Fruit fly (Drosophila melanogaster) whole organism, embryonic: ENCODE data around the gene mRpS31.

Source experiments
- B-H2 ChIP-seq: fragments of 200-800 bp; sonication (Bioruptor generic); optimal IDR thresholded peaks from 2 replicates; lab custom pipeline; 2018; ENCODE audit warnings: missing biosample characterization, mild to moderate bottlenecking, missing genetic modification characterization
- Bdp1 ChIP-seq: fragments of 200-800 bp; sonication (Bioruptor generic); optimal IDR thresholded peaks from 3 replicates; lab custom pipeline; 2016; ENCODE audit warnings: missing biosample characterization, missing genetic modification characterization
- Blimp-1 ChIP-seq: fragments of 200-800 bp; sonication (Bioruptor generic); optimal IDR thresholded peaks from 3 replicates; lab custom pipeline; 2018; ENCODE audit warnings: missing biosample characterization, missing genetic modification characterization, mild to moderate bottlenecking, moderate library complexity, missing genetic modification reagents
- CG10147 ChIP-seq: fragments of 200-800 bp; sonication (Bioruptor generic); optimal IDR thresholded peaks from 2 replicates; lab custom pipeline; 2019; ENCODE audit warnings: missing biosample characterization, mild to moderate bottlenecking, missing genetic modification characterization, moderate library complexity
- CG12769 ChIP-seq: fragments of 200-800 bp; sonication (Bioruptor generic); optimal IDR thresholded peaks from 2 replicates; lab custom pipeline; 2019; ENCODE audit warnings: missing biosample characterization, mild to moderate bottlenecking, missing genetic modification characterization, moderate library complexity
- CG12942 ChIP-seq: fragments of 200-800 bp; sonication (Bioruptor generic); optimal IDR thresholded peaks from 3 replicates; lab custom pipeline; 2016; ENCODE audit warnings: missing biosample characterization, missing genetic modification characterization
- CG13424 ChIP-seq: fragments of 200-800 bp; sonication (Bioruptor generic); optimal IDR thresholded peaks from 2 replicates; lab custom pipeline; 2019; ENCODE audit warnings: missing biosample characterization, mild to moderate bottlenecking, missing genetic modification characterization, moderate library complexity
- CG14050 ChIP-seq: fragments of 200-800 bp; sonication (Bioruptor generic); IDR thresholded peaks from 3 replicates; pipeline ENCODE4 v1.3.6; 2022; ENCODE audit warnings: missing biosample characterization, missing genetic modification characterization
- CG14860 ChIP-seq: fragments of 200-800 bp; sonication (Bioruptor generic); IDR thresholded peaks from 3 replicates; pipeline ENCODE4 v1.3.6; 2022; ENCODE audit warnings: missing biosample characterization, missing genetic modification characterization; ENCODE audit not compliant: partially characterized antibody
- CG16863 ChIP-seq: fragments of 200-800 bp; sonication (Bioruptor generic); optimal IDR thresholded peaks from 3 replicates; lab custom pipeline; 2016; ENCODE audit warnings: missing biosample characterization, missing genetic modification characterization
- CG17328 ChIP-seq: fragments of 200-800 bp; sonication (Bioruptor generic); IDR thresholded peaks from 2 replicates; pipeline ENCODE4 v1.3.6; 2022; ENCODE audit warnings: missing biosample characterization, missing genetic modification characterization
- CG31365 ChIP-seq: fragments of 200-800 bp; sonication (Bioruptor generic); optimal IDR thresholded peaks from 2 replicates; lab custom pipeline; 2018; ENCODE audit warnings: missing biosample characterization, mild to moderate bottlenecking, missing genetic modification characterization
- CG42726 ChIP-seq: fragments of 200-800 bp; sonication (Bioruptor generic); IDR thresholded peaks from 2 replicates; pipeline ENCODE4 v1.3.6; 2022; ENCODE audit warnings: missing biosample characterization, missing genetic modification characterization; ENCODE audit not compliant: partially characterized antibody
- CG4424 ChIP-seq: fragments of 200-800 bp; sonication (Bioruptor generic); optimal IDR thresholded peaks from 3 replicates; lab custom pipeline; 2016; ENCODE audit warnings: missing biosample characterization, missing genetic modification characterization
- CG5180 ChIP-seq: fragments of 200-800 bp; sonication (Bioruptor generic); optimal IDR thresholded peaks from 3 replicates; lab custom pipeline; 2017; ENCODE audit warnings: missing biosample characterization, missing genetic modification characterization, mild to moderate bottlenecking, moderate library complexity, missing genetic modification reagents
- CG6254 ChIP-seq: fragments of 200-800 bp; sonication (Bioruptor generic); optimal IDR thresholded peaks from 3 replicates; lab custom pipeline; 2017; ENCODE audit warnings: mild to moderate bottlenecking, missing biosample characterization, missing genetic modification reagents, missing genetic modification characterization
- CG7745 ChIP-seq: fragments of 200-800 bp; sonication (Bioruptor generic); optimal IDR thresholded peaks from 2 replicates; lab custom pipeline; 2018; ENCODE audit warnings: missing biosample characterization, mild to moderate bottlenecking, missing genetic modification characterization, moderate library complexity
- CG8281 ChIP-seq: fragments of 200-800 bp; sonication (Bioruptor generic); optimal IDR thresholded peaks from 2 replicates; lab custom pipeline; 2018; ENCODE audit warnings: missing biosample characterization, mild to moderate bottlenecking, missing genetic modification characterization, moderate library complexity
- CG8944 ChIP-seq: fragments of 200-800 bp; sonication (Bioruptor generic); optimal IDR thresholded peaks from 3 replicates; lab custom pipeline; 2016; ENCODE audit warnings: missing biosample characterization, missing genetic modification characterization
- CTCF ChIP-seq: fragments of 200-800 bp; sonication (Bioruptor generic); optimal IDR thresholded peaks from 2 replicates; lab custom pipeline; 2017; ENCODE audit warnings: missing biosample characterization, mild to moderate bottlenecking, missing genetic modification characterization, moderate library complexity
- Chrac-16 ChIP-seq: fragments of 200-800 bp; sonication (Bioruptor generic); optimal IDR thresholded peaks from 3 replicates; lab custom pipeline; 2016; ENCODE audit warnings: missing biosample characterization, missing genetic modification characterization
- D ChIP-seq, 2 experiments: fragments of 200-800 bp in 1 of 2; fragments of >200 bp in 1 of 2; sonication (Bioruptor generic) in 1 of 2; optimal IDR thresholded peaks; 2 replicates in 1 of 2; 3 replicates in 1 of 2; lab custom pipeline; 2017; ENCODE audit warnings: mild to moderate bottlenecking in 1 of 2, missing biosample characterization in 1 of 2, missing genetic modification characterization in 1 of 2, missing genetic modification reagents in 1 of 2
- Drgx ChIP-seq: fragments of 200-800 bp; sonication (Bioruptor generic); IDR thresholded peaks from 2 replicates; pipeline ENCODE4 v1.3.6; 2022; ENCODE audit warnings: missing biosample characterization, missing genetic modification characterization
- H2.0 ChIP-seq: fragments of 200-800 bp; sonication (Bioruptor generic); IDR thresholded peaks from 2 replicates; pipeline ENCODE4 v1.3.6; 2022; ENCODE audit warnings: missing biosample characterization, missing genetic modification characterization
- Hey ChIP-seq: fragments of 200-800 bp; sonication (Bioruptor generic); optimal IDR thresholded peaks from 3 replicates; lab custom pipeline; 2018; ENCODE audit warnings: missing biosample characterization, mild to moderate bottlenecking, missing genetic modification characterization
- Hr78 ChIP-seq, 2 experiments: fragments of 200-800 bp in 1 of 2; fragments of >200 bp in 1 of 2; sonication (Bioruptor generic) in 1 of 2; optimal IDR thresholded peaks; 2 replicates each; lab custom pipeline; 2017 to 2019; ENCODE audit warnings: missing biosample characterization in 2 of 2, missing genetic modification characterization in 2 of 2, mild to moderate bottlenecking in 1 of 2, moderate library complexity in 1 of 2
- Mes4 ChIP-seq: fragments of 200-800 bp; sonication (Bioruptor generic); optimal IDR thresholded peaks from 2 replicates; lab custom pipeline; 2016; ENCODE audit warnings: missing biosample characterization, missing genetic modification characterization
- Nf-YC ChIP-seq: fragments of 200-800 bp; optimal IDR thresholded peaks from 3 replicates; lab custom pipeline; 2019; ENCODE audit warnings: missing biosample characterization, mild to moderate bottlenecking, missing genetic modification characterization, moderate library complexity
- Rfx ChIP-seq: fragments of 200-800 bp; sonication (Bioruptor generic); IDR thresholded peaks from 2 replicates; pipeline ENCODE4 v1.3.6; 2022; ENCODE audit warnings: missing biosample characterization, missing genetic modification characterization
- amos ChIP-seq: fragments of 200-800 bp; sonication (Bioruptor generic); IDR thresholded peaks from 2 replicates; pipeline ENCODE4 v1.3.6; 2022; ENCODE audit warnings: missing biosample characterization, missing genetic modification characterization; ENCODE audit not compliant: partially characterized antibody
- ato ChIP-seq: fragments of 200-800 bp; sonication (Bioruptor generic); IDR thresholded peaks from 2 replicates; pipeline ENCODE4 v1.3.6; 2022; ENCODE audit warnings: missing biosample characterization, missing genetic modification characterization; ENCODE audit not compliant: partially characterized antibody
- az2 ChIP-seq: fragments of 200-800 bp; sonication (Bioruptor generic); optimal IDR thresholded peaks from 3 replicates; lab custom pipeline; 2016; ENCODE audit warnings: missing biosample characterization, missing genetic modification characterization
- bsh ChIP-seq, 2 experiments: fragments of 200-800 bp; sonication (Bioruptor generic); optimal IDR thresholded peaks; 2 replicates each; lab custom pipeline; 2017 to 2018; ENCODE audit warnings: mild to moderate bottlenecking in 2 of 2, missing biosample characterization in 2 of 2, missing genetic modification characterization in 2 of 2, moderate library complexity in 1 of 2
- croc ChIP-seq: fragments of 200-800 bp; sonication (Bioruptor generic); conservative IDR thresholded peaks from 3 replicates; pipeline ENCODE4 v1.3.6; 2022; ENCODE audit warnings: missing biosample characterization, missing genetic modification characterization
- ftz-f1 ChIP-seq: fragments of 200-800 bp; sonication (Bioruptor generic); optimal IDR thresholded peaks from 2 replicates; lab custom pipeline; 2016; ENCODE audit warnings: missing biosample characterization, missing genetic modification characterization
- ind ChIP-seq: fragments of 200-800 bp; sonication (Bioruptor generic); optimal IDR thresholded peaks from 3 replicates; lab custom pipeline; 2016; ENCODE audit warnings: missing biosample characterization, missing genetic modification characterization
- jing ChIP-seq: fragments of 200-800 bp; sonication (Bioruptor generic); optimal IDR thresholded peaks from 2 replicates; lab custom pipeline; 2018; ENCODE audit warnings: missing biosample characterization, mild to moderate bottlenecking, missing genetic modification characterization
- klu ChIP-seq: fragments of 200-800 bp; sonication (Bioruptor generic); IDR thresholded peaks from 2 replicates; pipeline ENCODE4 v1.3.6; 2022; ENCODE audit warnings: missing biosample characterization, missing genetic modification characterization
- kni ChIP-seq: fragments of 200-800 bp; sonication (Bioruptor generic); optimal IDR thresholded peaks from 3 replicates; lab custom pipeline; 2017; ENCODE audit warnings: mild to moderate bottlenecking, missing biosample characterization, missing genetic modification reagents, missing genetic modification characterization
- nau ChIP-seq: fragments of 200-800 bp; sonication (Bioruptor generic); optimal IDR thresholded peaks from 3 replicates; lab custom pipeline; 2017; ENCODE audit warnings: missing biosample characterization, mild to moderate bottlenecking, missing genetic modification characterization, missing genetic modification reagents
- org-1 ChIP-seq: fragments of 200-800 bp; sonication (Bioruptor generic); optimal IDR thresholded peaks from 2 replicates; lab custom pipeline; 2017; ENCODE audit warnings: missing biosample characterization, missing genetic modification characterization
- sima ChIP-seq: fragments of 200-800 bp; sonication (Bioruptor generic); optimal IDR thresholded peaks from 2 replicates; lab custom pipeline; 2016; ENCODE audit warnings: missing biosample characterization, missing genetic modification characterization
- stc ChIP-seq: fragments of 200-800 bp; sonication (Bioruptor generic); IDR thresholded peaks from 2 replicates; pipeline ENCODE4 v1.3.6; 2022; ENCODE audit warnings: missing biosample characterization, missing genetic modification characterization
- tap ChIP-seq: fragments of 200-800 bp; optimal IDR thresholded peaks from 3 replicates; lab custom pipeline; 2019; ENCODE audit warnings: missing biosample characterization, mild to moderate bottlenecking, missing genetic modification characterization, moderate library complexity
- vfl ChIP-seq: fragments of 200-800 bp; sonication (Bioruptor generic); optimal IDR thresholded peaks from 2 replicates; lab custom pipeline; 2016; ENCODE audit warnings: missing biosample characterization, missing genetic modification characterization
- wor ChIP-seq: fragments of 200-800 bp; sonication (Bioruptor generic); IDR thresholded peaks from 2 replicates; pipeline ENCODE4 v1.3.6; 2022; ENCODE audit warnings: missing biosample characterization, missing genetic modification characterization
- yki ChIP-seq: fragments of >200 bp; optimal IDR thresholded peaks from 3 replicates; lab custom pipeline; 2018
- zen ChIP-seq: fragments of 200-800 bp; sonication (Bioruptor generic); optimal IDR thresholded peaks from 3 replicates; lab custom pipeline; 2018; ENCODE audit warnings: missing biosample characterization, mild to moderate bottlenecking, missing genetic modification characterization, moderate library complexity

The mRpS31 gene

dm6 chr3L:16049955-16050886 lies 45.2 kb downstream of the mRpS31 start (continued):
- TF ChIP-seq CG5180 (peak; percentile 40), croc (GFP tag; lab: Robert Waterston, UW) (no peak), vfl (GFP tag; lab: Kevin White, UChicago) (peak; percentile 30), CG17328 (no peak), CG14050 (no peak), Nf-YC (tag; lab: Kevin White, UChicago) (peak; percentile 44), CG13424 (tag; lab: Kevin White, UChicago) (peak; percentile 5), org-1 (GFP tag; lab: Kevin White, UChicago) (peak; percentile 17), tap (peak; percentile 16), nau (GFP tag; lab: Kevin White, UChicago) (peak; percentile 53), CG7745 (tag; lab: Kevin White, UChicago) (peak; percentile 22), Rfx (peak; percentile 43; the same call in 1 of the 2 replicates), jing (GFP tag; lab: Kevin White, UChicago) (no peak), bsh (GFP tag; optimal IDR thresholded peaks at IDR 0.05; lab: Kevin White, UChicago) (peak; percentile 19 to 57), stc (GFP tag; lab: Robert Waterston, UW) (no peak), Chrac-16 (GFP tag; lab: Kevin White, UChicago) (no peak), CG8944 (no peak), klu (no peak), CTCF (no peak), B-H2 (GFP tag; lab: Kevin White, UChicago) (peak; percentile 63), Blimp-1 (GFP tag; lab: Kevin White, UChicago) (no peak), ato (no peak), CG14860 (GFP tag; lab: Robert Waterston, UW) (no peak), kni (peak; percentile 73), amos (GFP tag; lab: Robert Waterston, UW) (no peak), CG12769 (tag; lab: Kevin White, UChicago) (peak; percentile 68), zen (peak; percentile 29), ftz-f1 (GFP tag; lab: Kevin White, UChicago) (no peak), CG12942 (no peak), wor (GFP tag; lab: Robert Waterston, UW) (no peak), sima (GFP tag; lab: Kevin White, UChicago) (no peak), Drgx (peak; percentile 53), CG31365 (tag; lab: Kevin White, UChicago) (peak; percentile 37), CG10147 (GFP tag; lab: Kevin White, UChicago) (peak; percentile 27), H2.0 (GFP tag; lab: Robert Waterston, UW) (no peak), ind (GFP tag; lab: Kevin White, UChicago) (no peak), CG6254 (peak; percentile 19), Bdp1 (no peak), Mes4 (GFP tag; lab: Kevin White, UChicago) (no peak), Hr78 (GFP tag; optimal IDR thresholded peaks at IDR 0.05; lab: Kevin White, UChicago) (no peak), yki (peak; percentile 51), Hey (no peak), CG16863 (GFP tag; lab: Kevin White, UChicago) (no peak), CG8281 (tag; lab: Kevin White, UChicago) (peak; percentile 8), D (optimal IDR thresholded peaks at IDR 0.05; lab: Kevin White, UChicago) (peak; percentile 3), D (GFP tag; optimal IDR thresholded peaks at IDR 0.05; lab: Kevin White, UChicago) (no peak), az2 (no peak), CG4424 (GFP tag; lab: Kevin White, UChicago) (no peak), CG42726 (no peak; the same call in 1 of the 2 replicates)
